Worm (Caenorhabditis elegans): ENCODE data around the gene klp-4.

- no peak for TF ChIP-seq ama-1 (optimal IDR thresholded peaks at IDR 0.05)
- no peak for TF ChIP-seq unc-62 (GFP tag; optimal IDR thresholded peaks at IDR 0.05 in 1 of 2)
- no peak for TF ChIP-seq unc-62 (tag; optimal IDR thresholded peaks at IDR 0.05)
- no peak for TF ChIP-seq Y105C5A.15 (GFP tag; IDR thresholded peaks at IDR 0.05)
- no peak for TF ChIP-seq nhr-28 (tag; optimal IDR thresholded peaks at IDR 0.05)
- no peak for TF ChIP-seq lin-15B (tag; optimal IDR thresholded peaks at IDR 0.05)
- TF ChIP-seq snpc-4 (tag; optimal IDR thresholded peaks at IDR 0.05), result no peak
- no peak for TF ChIP-seq F37D6.2 (tag; optimal IDR thresholded peaks at IDR 0.05)
- no peak for TF ChIP-seq lin-39 (tag; optimal IDR thresholded peaks at IDR 0.05)
- TF ChIP-seq zag-1 (tag; optimal IDR thresholded peaks at IDR 0.05), result no peak
- no peak for TF ChIP-seq dmd-9 (GFP tag; IDR thresholded peaks at IDR 0.05)
- peak; percentile 33 for TF ChIP-seq hlh-11 (tag; optimal IDR thresholded peaks at IDR 0.05)
- no peak for TF ChIP-seq nhr-25 (tag; optimal IDR thresholded peaks at IDR 0.05; ENCODE audit: borderline replicate concordance, insufficient read depth)
Observed at ce11 chrX:3159542-3159941, 19.0 kb downstream of the klp-4 start, which contains the start of gene gcc-1.

Data from whole organism, L4 larva.